Fruit fly (Drosophila melanogaster) whole organism, embryonic: ENCODE data around the gene CG14253.

Experiments used
- Abd-B ChIP-seq: fragments of 200-800 bp; sonication (Bioruptor generic); optimal IDR thresholded peaks from 2 replicates; lab custom pipeline; 2018; ENCODE audit warnings: missing biosample characterization, mild to moderate bottlenecking, missing genetic modification characterization, moderate library complexity
- Atf3 ChIP-seq: fragments of 200-800 bp; sonication (Bioruptor generic); optimal IDR thresholded peaks from 3 replicates; lab custom pipeline; 2016; ENCODE audit warnings: missing biosample characterization, missing genetic modification characterization
- Bdp1 ChIP-seq: fragments of 200-800 bp; sonication (Bioruptor generic); optimal IDR thresholded peaks from 3 replicates; lab custom pipeline; 2016; ENCODE audit warnings: missing biosample characterization, missing genetic modification characterization
- CG10959 ChIP-seq: fragments of 200-800 bp; sonication (Bioruptor generic); IDR thresholded peaks from 2 replicates; pipeline ENCODE4 v1.3.6; 2022; ENCODE audit warnings: missing biosample characterization, missing genetic modification characterization
- CG10979 ChIP-seq: fragments of 200-800 bp; sonication (Bioruptor generic); optimal IDR thresholded peaks from 2 replicates; lab custom pipeline; 2018; ENCODE audit warnings: missing biosample characterization, mild to moderate bottlenecking, missing genetic modification characterization, moderate library complexity
- CG11085 ChIP-seq: fragments of 200-800 bp; sonication (Bioruptor generic); IDR thresholded peaks from 2 replicates; pipeline ENCODE4 v1.3.6; 2022; ENCODE audit warnings: missing biosample characterization, missing genetic modification characterization
- CG11504 ChIP-seq: fragments of 200-800 bp; sonication (Bioruptor generic); optimal IDR thresholded peaks from 3 replicates; lab custom pipeline; 2019; ENCODE audit warnings: missing biosample characterization, mild to moderate bottlenecking, missing genetic modification characterization, moderate library complexity
- CG12104 ChIP-seq: fragments of 200-800 bp; sonication (Bioruptor generic); optimal IDR thresholded peaks from 3 replicates; lab custom pipeline; 2016; ENCODE audit warnings: missing biosample characterization, missing genetic modification characterization
- CG12236 ChIP-seq: fragments of 200-800 bp; sonication (Bioruptor generic); optimal IDR thresholded peaks from 2 replicates; lab custom pipeline; 2016; ENCODE audit warnings: missing biosample characterization, missing genetic modification characterization
- CG13894 ChIP-seq: fragments of 200-800 bp; sonication (Bioruptor generic); optimal IDR thresholded peaks from 3 replicates; lab custom pipeline; 2018; ENCODE audit warnings: missing biosample characterization, mild to moderate bottlenecking, missing genetic modification characterization, moderate library complexity
- CG15514 ChIP-seq: fragments of 200-800 bp; sonication (Bioruptor generic); optimal IDR thresholded peaks from 3 replicates; lab custom pipeline; 2017; ENCODE audit warnings: missing biosample characterization, missing genetic modification characterization, mild to moderate bottlenecking, moderate library complexity, missing genetic modification reagents
- CG17186 ChIP-seq: fragments of 200-800 bp; sonication (Bioruptor generic); optimal IDR thresholded peaks from 3 replicates; lab custom pipeline; 2017; ENCODE audit warnings: missing biosample characterization, missing genetic modification reagents, missing genetic modification characterization
- CG17385 ChIP-seq: fragments of 200-800 bp; sonication (Bioruptor generic); optimal IDR thresholded peaks from 3 replicates; lab custom pipeline; 2018; ENCODE audit warnings: missing biosample characterization, mild to moderate bottlenecking, missing genetic modification characterization
- CG1792 ChIP-seq: fragments of 200-800 bp; sonication (Bioruptor generic); optimal IDR thresholded peaks from 2 replicates; lab custom pipeline; 2016; ENCODE audit warnings: missing biosample characterization, missing genetic modification characterization
- CG18764 ChIP-seq: fragments of 200-800 bp; sonication (Bioruptor generic); optimal IDR thresholded peaks from 3 replicates; lab custom pipeline; 2016; ENCODE audit warnings: missing biosample characterization, missing genetic modification characterization
- CG2199 ChIP-seq: fragments of 200-800 bp; sonication (Bioruptor generic); IDR thresholded peaks from 3 replicates; pipeline ENCODE4 v1.3.6; 2022; ENCODE audit warnings: missing biosample characterization, missing genetic modification characterization
- CG4328 ChIP-seq: fragments of 200-800 bp; sonication (Bioruptor generic); optimal IDR thresholded peaks from 3 replicates; lab custom pipeline; 2017; ENCODE audit warnings: missing biosample characterization, missing genetic modification reagents, missing genetic modification characterization
- CG4424 ChIP-seq: fragments of 200-800 bp; sonication (Bioruptor generic); optimal IDR thresholded peaks from 3 replicates; lab custom pipeline; 2016; ENCODE audit warnings: missing biosample characterization, missing genetic modification characterization
- CG5180 ChIP-seq: fragments of 200-800 bp; sonication (Bioruptor generic); optimal IDR thresholded peaks from 3 replicates; lab custom pipeline; 2017; ENCODE audit warnings: missing biosample characterization, missing genetic modification characterization, mild to moderate bottlenecking, moderate library complexity, missing genetic modification reagents
- CG8924 ChIP-seq: fragments of 200-800 bp; optimal IDR thresholded peaks from 3 replicates; lab custom pipeline; 2019; ENCODE audit warnings: missing biosample characterization, mild to moderate bottlenecking, missing genetic modification characterization, moderate library complexity
- Hmx ChIP-seq: fragments of 200-800 bp; sonication (Bioruptor generic); optimal IDR thresholded peaks from 2 replicates; lab custom pipeline; 2016; ENCODE audit warnings: missing biosample characterization, missing genetic modification characterization
- Hsf ChIP-seq: fragments of 200-800 bp; sonication (Bioruptor generic); optimal IDR thresholded peaks from 3 replicates; lab custom pipeline; 2016; ENCODE audit warnings: missing biosample characterization, missing genetic modification characterization
- Jarid2 ChIP-seq: fragments of 200-800 bp; sonication (Bioruptor generic); optimal IDR thresholded peaks from 3 replicates; lab custom pipeline; 2017; ENCODE audit warnings: mild to moderate bottlenecking, missing biosample characterization, missing genetic modification reagents, missing genetic modification characterization
- Max ChIP-seq: fragments of 200-800 bp; sonication (Bioruptor generic); optimal IDR thresholded peaks from 2 replicates; lab custom pipeline; 2016; ENCODE audit warnings: missing biosample characterization, mild to moderate bottlenecking, missing genetic modification characterization
- Meics ChIP-seq: fragments of 200-800 bp; sonication (Bioruptor generic); optimal IDR thresholded peaks from 2 replicates; lab custom pipeline; 2017; ENCODE audit warnings: missing biosample characterization, mild to moderate bottlenecking, missing genetic modification characterization
- Opbp ChIP-seq: fragments of 200-800 bp; sonication (Bioruptor generic); IDR thresholded peaks from 3 replicates; pipeline ENCODE4 v1.3.6; 2022; ENCODE audit warnings: missing biosample characterization, missing genetic modification characterization; ENCODE audit not compliant: partially characterized antibody
- abd-A ChIP-seq: fragments of 200-800 bp; sonication (Bioruptor generic); optimal IDR thresholded peaks from 3 replicates; lab custom pipeline; 2019; ENCODE audit warnings: missing biosample characterization, mild to moderate bottlenecking, missing genetic modification characterization, moderate library complexity
- chn ChIP-seq: fragments of 200-800 bp; sonication (Bioruptor generic); optimal IDR thresholded peaks from 2 replicates; lab custom pipeline; 2016; ENCODE audit warnings: missing biosample characterization, missing genetic modification characterization
- crol ChIP-seq: fragments of 200-800 bp; sonication (Bioruptor generic); IDR thresholded peaks from 2 replicates; pipeline ENCODE4 v1.3.6; 2022; ENCODE audit warnings: missing biosample characterization, missing genetic modification characterization
- danr ChIP-seq: fragments of 200-800 bp; sonication (Bioruptor generic); IDR thresholded peaks from 2 replicates; pipeline ENCODE4 v1.3.6; 2022; ENCODE audit warnings: missing biosample characterization, missing genetic modification characterization
- ewg ChIP-seq: fragments of 200-800 bp; sonication (Bioruptor generic); optimal IDR thresholded peaks from 3 replicates; lab custom pipeline; 2017; ENCODE audit warnings: mild to moderate bottlenecking, missing biosample characterization, missing genetic modification reagents, missing genetic modification characterization
- eyg ChIP-seq: fragments of 200-800 bp; sonication (Bioruptor generic); optimal IDR thresholded peaks from 3 replicates; lab custom pipeline; 2016; ENCODE audit warnings: missing biosample characterization, missing genetic modification characterization
- fd3F ChIP-seq: fragments of 200-800 bp; sonication (Bioruptor generic); optimal IDR thresholded peaks from 2 replicates; lab custom pipeline; 2018; ENCODE audit warnings: missing biosample characterization, mild to moderate bottlenecking, missing genetic modification characterization, moderate library complexity
- fu2 ChIP-seq: fragments of 200-800 bp; sonication (Bioruptor generic); optimal IDR thresholded peaks from 2 replicates; lab custom pipeline; 2016; ENCODE audit warnings: missing biosample characterization, missing genetic modification characterization
- gem ChIP-seq: fragments of 200-800 bp; sonication (Bioruptor generic); optimal IDR thresholded peaks from 2 replicates; lab custom pipeline; 2019; ENCODE audit warnings: missing biosample characterization, mild to moderate bottlenecking, missing genetic modification characterization, moderate library complexity
- gro ChIP-seq: fragments of 200-800 bp; sonication (Bioruptor generic); optimal IDR thresholded peaks from 2 replicates; lab custom pipeline; 2016; ENCODE audit warnings: missing biosample characterization, missing genetic modification characterization
- gt ChIP-seq: fragments of 200-800 bp; sonication (Bioruptor generic); IDR thresholded peaks from 2 replicates; pipeline ENCODE4 v1.3.6; 2022; ENCODE audit warnings: missing biosample characterization, missing genetic modification characterization
- kay ChIP-seq: fragments of 200-800 bp; sonication (Bioruptor generic); optimal IDR thresholded peaks from 2 replicates; lab custom pipeline; 2016; ENCODE audit warnings: missing biosample characterization, missing genetic modification characterization
- lbe ChIP-seq: fragments of 200-800 bp; sonication (Bioruptor generic); optimal IDR thresholded peaks from 2 replicates; lab custom pipeline; 2016; ENCODE audit warnings: missing biosample characterization, mild to moderate bottlenecking, missing genetic modification characterization
- lov ChIP-seq, 2 experiments: fragments of 200-800 bp in 1 of 2; fragments of >200 bp in 1 of 2; sonication (Bioruptor generic) in 1 of 2; IDR thresholded peaks in 1 of 2; optimal IDR thresholded peaks in 1 of 2; 2 replicates in 1 of 2; 3 replicates in 1 of 2; pipeline versions ENCODE4 v1.3.6 to Lab custom; 2017 to 2022; ENCODE audit warnings: missing biosample characterization in 1 of 2, missing genetic modification characterization in 1 of 2
- pfk ChIP-seq: fragments of 200-800 bp; sonication (Bioruptor generic); optimal IDR thresholded peaks from 2 replicates; lab custom pipeline; 2018; ENCODE audit warnings: missing biosample characterization, mild to moderate bottlenecking, missing genetic modification characterization, moderate library complexity
- phol ChIP-seq: fragments of 200-800 bp; sonication (Bioruptor generic); optimal IDR thresholded peaks from 3 replicates; lab custom pipeline; 2018; ENCODE audit warnings: missing biosample characterization, mild to moderate bottlenecking, missing genetic modification characterization, moderate library complexity
- shn ChIP-seq: fragments of 200-800 bp; sonication (Bioruptor generic); optimal IDR thresholded peaks from 3 replicates; lab custom pipeline; 2016; ENCODE audit warnings: missing biosample characterization, missing genetic modification characterization
- sisA ChIP-seq: fragments of 200-800 bp; sonication (Bioruptor generic); IDR thresholded peaks from 2 replicates; pipeline ENCODE4 v1.3.6; 2022; ENCODE audit warnings: missing biosample characterization, missing genetic modification characterization
- slp2 ChIP-seq: fragments of 200-800 bp; sonication (Bioruptor generic); optimal IDR thresholded peaks from 2 replicates; lab custom pipeline; 2016; ENCODE audit warnings: missing biosample characterization, missing genetic modification characterization
- sob ChIP-seq: fragments of 200-800 bp; sonication (Bioruptor generic); IDR thresholded peaks from 2 replicates; pipeline ENCODE4 v1.3.6; 2022; ENCODE audit warnings: missing biosample characterization, missing genetic modification characterization
- sqz ChIP-seq: fragments of 200-800 bp; sonication (Bioruptor generic); optimal IDR thresholded peaks from 3 replicates; lab custom pipeline; 2018; ENCODE audit warnings: missing biosample characterization, mild to moderate bottlenecking, missing genetic modification characterization
- stc ChIP-seq: fragments of 200-800 bp; sonication (Bioruptor generic); IDR thresholded peaks from 2 replicates; pipeline ENCODE4 v1.3.6; 2022; ENCODE audit warnings: missing biosample characterization, missing genetic modification characterization
- tna ChIP-seq: fragments of 200-800 bp; sonication (Bioruptor generic); IDR thresholded peaks from 2 replicates; pipeline ENCODE4 v1.3.6; 2022; ENCODE audit warnings: missing biosample characterization, missing genetic modification characterization; ENCODE audit not compliant: partially characterized antibody
- wor ChIP-seq: fragments of 200-800 bp; sonication (Bioruptor generic); IDR thresholded peaks from 2 replicates; pipeline ENCODE4 v1.3.6; 2022; ENCODE audit warnings: missing biosample characterization, missing genetic modification characterization

CG14253 gene

dm6 chr3R:26947296-26947880, 31.0 kb upstream of the CG14253 start, which contains the start of gene Spag1 (continued):
- TF ChIP-seq lbe (peak; percentile 64), CG2199 (GFP tag; lab: Robert Waterston, UW) (no peak), gem (no peak), lov (optimal IDR thresholded peaks at IDR 0.05; lab: Kevin White, UChicago) (no peak), lov (GFP tag; IDR thresholded peaks at IDR 0.05; lab: Robert Waterston, UW) (no peak), CG13894 (no peak), CG5180 (no peak), danr (GFP tag; lab: Robert Waterston, UW) (no peak), Meics (GFP tag; lab: Kevin White, UChicago) (no peak), kay (no peak), CG1792 (GFP tag; lab: Kevin White, UChicago) (no peak), CG18764 (no peak), gt (GFP tag; lab: Robert Waterston, UW) (no peak), crol (peak; percentile 61; the same call in 1 of the 2 replicates), fd3F (GFP tag; lab: Kevin White, UChicago) (no peak), CG4328 (no peak), stc (peak; percentile 7; the same call in 1 of the 2 replicates), slp2 (no peak), ewg (GFP tag; lab: Kevin White, UChicago) (no peak), phol (tag; lab: Kevin White, UChicago) (no peak), CG15514 (GFP tag; lab: Kevin White, UChicago) (no peak), sob (GFP tag; lab: Robert Waterston, UW) (no peak; the same call in 1 of the 2 replicates), Hmx (no peak), fu2 (GFP tag; lab: Kevin White, UChicago) (no peak), chn (GFP tag; lab: Kevin White, UChicago) (no peak), Hsf (GFP tag; lab: Kevin White, UChicago) (no peak), CG4424 (GFP tag; lab: Kevin White, UChicago) (no peak), eyg (GFP tag; lab: Kevin White, UChicago) (no peak), sqz (peak; percentile 81), abd-A (no peak), Opbp (GFP tag; lab: Robert Waterston, UW) (peak; percentile 90), CG17186 (GFP tag; lab: Kevin White, UChicago) (no peak), Max (GFP tag; lab: Kevin White, UChicago) (no peak), Abd-B (GFP tag; lab: Kevin White, UChicago) (no peak), CG12104 (GFP tag; lab: Kevin White, UChicago) (no peak), CG8924 (no peak), CG10979 (tag; lab: Kevin White, UChicago) (peak; percentile 6), CG10959 (GFP tag; lab: Robert Waterston, UW) (no peak), Jarid2 (GFP tag; lab: Kevin White, UChicago) (no peak), wor (GFP tag; lab: Robert Waterston, UW) (no peak), CG12236 (GFP tag; lab: Kevin White, UChicago) (no peak), sisA (GFP tag; lab: Robert Waterston, UW) (no peak), gro (GFP tag; lab: Kevin White, UChicago) (peak; percentile 1), shn (GFP tag; lab: Kevin White, UChicago) (no peak), Bdp1 (GFP tag; lab: Kevin White, UChicago) (peak; percentile 100), Atf3 (GFP tag; lab: Kevin White, UChicago) (no peak), pfk (GFP tag; lab: Kevin White, UChicago) (no peak), CG11085 (no peak), CG17385 (GFP tag; lab: Kevin White, UChicago) (no peak), tna (peak; percentile 73), CG11504 (tag; lab: Kevin White, UChicago) (no peak)
